Worm (Caenorhabditis elegans): ENCODE data around the gene R107.2.

- TF ChIP-seq unc-30 (tag; optimal IDR thresholded peaks at IDR 0.05) (no peak), ceh-8 (GFP tag; optimal IDR thresholded peaks at IDR 0.05) (no peak), fos-1 (tag; optimal IDR thresholded peaks at IDR 0.05) (no peak), nhr-28 (tag; optimal IDR thresholded peaks at IDR 0.05) (no peak), hpl-2 (GFP tag; optimal IDR thresholded peaks at IDR 0.05) (no peak), aly-2 (tag; optimal IDR thresholded peaks at IDR 0.05) (no peak), lsy-2 (tag; optimal IDR thresholded peaks at IDR 0.05) (peak in 1 of 2 experiments; percentile 18), lin-35 (GFP tag; optimal IDR thresholded peaks at IDR 0.05) (no peak)
Measured at ce11 chrIII:9083118-9083517, 37.4 kb upstream of the R107.2 start.

Measured in whole organism, L1 larva.